Fruit fly (Drosophila melanogaster) whole organism, larva: ENCODE results near the gene Gr22f.

Source experiments
- noc ChIP-seq: fragments of 200-800 bp; sonication (Bioruptor generic); optimal IDR thresholded peaks from 3 replicates; lab custom pipeline; 2019; ENCODE audit warnings: missing biosample characterization, mild to moderate bottlenecking, missing genetic modification characterization, moderate library complexity

Gene Gr22f

DNA sequence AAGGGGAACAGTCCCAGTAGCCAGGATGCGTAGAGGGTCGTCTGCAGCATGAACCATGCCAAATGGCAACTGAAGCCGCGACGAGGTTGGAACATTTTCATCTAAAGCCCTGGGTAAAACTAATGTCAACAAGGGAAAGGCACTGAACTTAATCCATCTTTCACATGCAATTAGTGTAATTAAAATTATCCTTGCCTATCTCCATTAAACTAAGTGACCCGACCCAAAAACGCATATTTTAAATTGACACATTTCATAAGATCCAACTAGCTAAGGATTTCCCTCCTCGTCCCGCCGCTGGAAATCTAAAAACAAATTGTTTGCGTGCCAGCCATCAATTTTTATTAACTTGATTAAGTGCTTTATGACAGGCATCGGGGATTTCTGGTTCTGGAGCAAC, at the start of gene Gr22f:
TSS of gene Gr22f (minus strand) at position 101 of the 400 bp plus-strand sequence.
- TF ChIP-seq noc (tag; lab: Kevin White, UChicago) = no peak

DNA sequence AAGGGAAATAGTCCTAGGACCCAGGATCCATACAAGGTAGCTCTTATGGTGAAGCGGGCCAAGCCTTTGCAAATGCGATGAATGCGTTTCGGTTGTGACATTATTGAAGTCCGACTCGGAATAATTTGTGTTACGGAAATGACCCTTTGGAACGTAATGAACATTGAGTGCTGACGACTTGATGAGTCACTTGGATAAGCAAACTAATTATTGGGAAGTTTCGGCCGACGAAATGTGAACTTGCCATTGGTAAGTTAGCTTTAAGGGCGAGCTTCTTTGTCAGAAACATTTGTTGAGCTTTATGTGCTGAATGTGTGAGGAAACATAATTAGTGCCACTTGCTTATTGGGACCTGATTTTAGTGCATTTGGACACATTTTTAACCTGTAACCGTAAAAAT, 38.6 kb upstream of the Gr22f start, which contains the start of gene Gr22a:
TSS of gene Gr22a (minus strand) at position 101 of the 400 bp plus-strand sequence.
- no peak for TF ChIP-seq noc (tag; lab: Kevin White, UChicago)

DNA sequence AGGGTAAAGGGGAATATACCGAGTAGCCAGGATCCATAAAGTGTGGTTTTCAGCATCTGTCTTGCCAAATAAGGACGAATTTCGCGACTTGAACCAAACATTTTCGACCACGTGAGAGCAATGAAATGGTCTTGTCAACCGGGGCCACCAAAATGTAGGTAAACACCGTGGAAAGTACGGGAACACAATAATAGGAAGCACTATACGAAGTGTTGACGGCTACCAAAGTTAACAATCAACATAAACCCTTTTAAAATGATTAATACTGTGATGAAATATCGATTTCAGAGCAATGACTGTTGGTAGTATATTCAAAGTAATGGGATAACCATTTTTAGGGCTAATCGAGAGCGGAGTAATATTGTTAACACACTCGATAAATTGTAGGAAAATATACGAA, 36.9 kb upstream of the Gr22f start, which contains the start of gene Gr22b:
TSS of gene Gr22b (minus strand) at position 101 of the 400 bp plus-strand sequence.
- TF ChIP-seq noc (tag; lab: Kevin White, UChicago) = no peak

DNA sequence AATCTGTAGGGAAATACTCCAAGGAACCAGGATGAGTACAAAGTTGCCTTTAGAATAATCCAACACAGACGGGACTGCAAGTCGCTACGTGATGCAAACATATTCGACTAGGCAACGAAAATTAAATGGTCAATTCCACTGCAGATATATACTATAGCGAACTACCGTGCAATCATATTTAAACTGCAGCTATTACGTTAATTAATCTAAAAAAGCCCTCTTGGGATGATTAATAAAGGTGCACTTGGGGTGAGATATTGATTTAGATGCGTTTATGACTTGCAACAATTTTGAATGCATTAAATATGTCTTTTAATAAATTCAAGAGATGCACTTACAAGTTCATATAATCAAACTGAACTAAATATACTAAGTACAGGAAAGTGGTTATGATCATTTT, 35.5 kb upstream of the Gr22f start, which contains the start of gene Gr22c:
TSS of gene Gr22c (minus strand) at position 101 of the 400 bp plus-strand sequence.
- TF ChIP-seq noc (tag; lab: Kevin White, UChicago) = no peak

DNA sequence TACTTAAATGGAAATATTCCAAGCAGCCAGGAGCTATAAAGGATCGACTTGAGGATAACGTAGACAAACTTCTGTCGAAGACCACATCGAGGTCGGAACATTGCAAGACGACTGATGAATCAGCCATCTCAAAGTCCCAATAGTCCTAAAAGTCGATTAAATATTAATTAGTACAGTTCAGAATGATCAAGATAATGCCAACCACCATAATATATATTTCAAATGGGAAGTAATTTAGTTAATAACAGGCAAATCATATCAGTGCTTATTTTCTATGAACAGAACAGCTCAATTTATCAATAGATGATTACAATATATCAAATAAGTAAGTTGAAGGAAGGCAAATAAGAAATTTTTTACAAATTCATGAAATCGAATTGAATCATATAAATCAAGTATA, 34.0 kb upstream of the Gr22f start, which contains the start of gene Gr22d:
TSS of gene Gr22d (minus strand) at position 101 of the 400 bp plus-strand sequence.
- TF ChIP-seq noc (tag; lab: Kevin White, UChicago) = no peak

DNA sequence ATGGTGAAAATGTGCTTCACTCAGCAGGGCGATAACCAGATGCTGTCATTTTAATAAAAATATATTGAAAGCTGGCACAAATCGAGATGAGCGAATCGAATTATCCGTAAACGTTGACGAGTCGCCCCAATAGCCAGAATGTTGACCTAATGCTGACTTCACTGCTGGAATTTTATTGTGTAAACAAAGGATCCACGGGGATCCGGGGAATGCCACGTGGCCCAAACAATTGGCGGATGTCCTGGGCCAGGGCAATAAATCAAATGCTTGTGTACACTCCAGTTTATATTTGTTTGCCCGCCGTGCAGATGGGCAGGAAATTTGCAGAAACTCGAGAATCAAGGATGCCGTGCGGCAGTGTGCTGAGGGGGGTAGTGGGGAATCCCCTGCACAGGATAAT, 31.7 kb upstream of the Gr22f start:
- TF ChIP-seq noc (tag; lab: Kevin White, UChicago) = no peak

DNA sequence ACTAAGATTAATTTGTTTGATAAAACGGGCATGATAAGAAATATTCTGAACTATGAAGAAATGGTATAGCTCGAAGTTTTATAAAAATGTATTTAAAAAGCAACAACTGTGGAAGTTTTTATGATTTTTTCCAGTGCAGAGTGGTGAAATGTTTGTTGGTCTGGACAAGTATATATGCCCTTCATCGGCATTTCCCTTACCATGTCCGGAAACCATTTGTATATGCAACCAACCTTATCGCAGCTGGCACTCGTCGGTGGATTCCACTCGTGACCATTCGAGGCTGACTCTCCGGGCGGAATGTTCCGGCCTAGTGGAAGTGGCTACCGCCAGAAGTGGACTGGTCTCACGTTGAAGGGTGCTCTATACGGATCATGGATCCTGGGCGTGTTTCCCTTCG, 27.5 kb upstream of the Gr22f start, which contains the start of gene Gr22e:
TSS of gene Gr22e (plus strand) at position 301 of the 400 bp plus-strand sequence.
- no peak for TF ChIP-seq noc (tag; lab: Kevin White, UChicago)

DNA sequence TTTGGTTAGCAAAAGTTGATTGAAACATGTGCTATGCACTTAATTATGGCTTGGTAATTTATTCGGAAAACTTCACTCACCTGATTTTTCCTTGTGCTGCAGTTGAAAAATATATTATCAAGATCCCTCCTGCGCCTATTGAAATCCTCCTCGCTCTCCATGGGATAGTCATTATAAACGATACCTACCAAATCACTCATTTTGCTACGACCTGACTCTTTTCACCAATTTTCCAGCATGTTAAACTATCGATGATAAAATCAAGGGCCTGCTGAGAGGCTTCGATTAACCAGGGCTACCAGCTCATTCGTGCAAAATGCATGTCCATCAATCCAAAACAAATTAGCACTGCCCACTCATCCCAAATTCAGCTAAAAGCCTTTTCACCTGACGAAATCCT, 2.6 kb upstream of the Gr22f start, which contains the start of gene CG17650:
TSS of gene CG17650 (minus strand) at position 241 of the 400 bp plus-strand sequence.
- TF ChIP-seq noc (tag; lab: Kevin White, UChicago) = no peak

DNA sequence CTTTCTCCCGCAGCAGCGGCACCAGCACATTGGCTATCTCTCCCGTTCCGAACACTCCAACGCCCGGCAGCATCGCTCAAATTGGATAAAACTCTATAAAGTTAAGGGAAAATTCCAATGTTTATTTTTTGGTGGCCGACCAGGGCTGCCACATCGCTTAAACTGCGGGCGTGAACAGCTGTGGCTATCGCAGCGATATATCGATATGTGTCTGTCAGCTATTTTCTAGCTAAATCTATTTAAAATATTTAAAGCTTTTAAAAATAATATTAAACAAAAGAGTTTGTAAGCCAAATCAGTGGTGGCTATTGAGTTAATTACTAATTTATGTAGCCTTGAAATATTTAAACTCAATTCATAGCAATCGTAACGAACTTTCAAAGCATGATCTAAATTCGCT, 4.3 kb downstream of the Gr22f start, which contains the start of the genes CG17712 and CG17648:
TSS of gene CG17712 (minus strand) at position 170 of the 400 bp plus-strand sequence.
TSS of gene CG17648 (plus strand) at position 356 of the 400 bp plus-strand sequence.
- no peak for TF ChIP-seq noc (tag; lab: Kevin White, UChicago)

DNA sequence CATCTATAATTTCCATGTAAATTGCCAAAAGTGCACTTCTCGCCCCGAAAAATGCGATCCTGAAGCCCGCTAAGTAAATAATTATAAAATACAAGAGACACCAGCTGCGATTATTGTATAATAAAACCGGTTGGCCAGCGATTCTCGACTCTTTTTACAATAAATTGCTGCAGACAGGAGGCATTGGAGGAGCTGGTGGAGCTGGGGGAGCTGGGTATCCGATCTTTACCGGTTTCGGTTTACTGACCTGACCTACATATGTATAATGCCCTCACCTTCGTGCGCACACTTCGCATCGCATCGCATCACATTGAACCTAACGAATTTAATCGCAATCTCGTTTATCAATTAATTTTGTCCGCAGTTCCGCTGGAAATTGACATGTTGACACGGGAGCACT, 7.8 kb downstream of the Gr22f start:
- TF ChIP-seq noc (tag; lab: Kevin White, UChicago) = no peak

DNA sequence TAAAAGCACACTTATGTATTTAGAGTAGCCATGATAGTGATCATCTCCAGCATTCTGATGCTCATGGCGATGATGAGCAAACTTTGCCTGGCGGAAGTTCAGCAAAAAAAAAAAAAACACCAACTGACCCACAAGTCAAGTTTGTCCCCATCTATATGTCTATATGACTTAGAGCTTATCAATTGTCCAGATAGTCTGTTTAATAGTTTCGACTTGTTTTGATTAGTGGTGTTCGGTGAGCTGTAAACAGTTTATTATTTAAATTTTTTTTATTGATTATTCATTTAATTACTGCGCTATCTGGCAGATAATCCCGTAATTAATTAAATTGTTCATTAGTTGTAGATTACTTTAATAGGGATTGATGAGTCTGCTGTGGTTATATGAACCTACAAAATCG, 12.5 kb downstream of the Gr22f start:
- peak; percentile 54 for TF ChIP-seq noc (tag; lab: Kevin White, UChicago)

DNA sequence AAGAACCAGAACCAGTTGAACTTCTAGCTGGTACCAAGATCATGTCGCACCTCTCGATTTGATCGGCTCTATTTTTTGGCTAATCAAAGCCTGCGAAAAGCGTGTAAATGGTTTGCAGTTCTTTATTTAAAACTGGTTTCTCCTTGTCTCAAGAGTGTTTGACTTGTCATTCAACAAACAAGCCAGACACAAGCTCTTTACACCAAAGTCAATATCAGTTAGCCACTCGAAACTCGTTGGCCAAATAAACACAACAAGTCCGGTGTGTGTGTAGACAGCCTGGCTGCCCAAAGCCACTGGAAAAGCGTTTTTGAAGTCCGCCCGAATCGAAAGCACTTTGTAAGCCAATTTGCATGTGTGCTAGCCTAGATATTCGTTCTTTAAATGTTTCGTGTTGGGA, 16.2 kb downstream of the Gr22f start:
- TF ChIP-seq noc (tag; lab: Kevin White, UChicago) = no peak

DNA sequence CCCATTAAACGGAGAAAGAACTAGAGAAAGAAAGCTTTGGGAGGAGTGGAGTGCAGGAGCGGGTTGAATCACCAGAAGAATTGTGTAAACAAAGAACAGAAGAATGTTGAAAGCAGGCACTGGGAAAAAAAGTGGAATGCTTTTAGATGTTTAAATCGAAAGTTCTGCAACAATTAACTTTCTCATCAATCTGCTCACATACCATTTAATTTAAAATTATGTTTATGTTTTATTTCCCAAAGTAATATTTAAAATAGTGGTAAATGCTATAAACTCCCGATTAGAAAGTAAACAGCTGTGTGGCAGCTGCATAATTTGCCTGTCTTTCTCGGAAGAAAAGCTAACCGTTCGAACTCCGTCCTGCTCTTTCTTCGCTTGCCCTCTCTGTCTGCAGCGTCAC, 18.2 kb downstream of the Gr22f start:
- no peak for TF ChIP-seq noc (tag; lab: Kevin White, UChicago)

DNA sequence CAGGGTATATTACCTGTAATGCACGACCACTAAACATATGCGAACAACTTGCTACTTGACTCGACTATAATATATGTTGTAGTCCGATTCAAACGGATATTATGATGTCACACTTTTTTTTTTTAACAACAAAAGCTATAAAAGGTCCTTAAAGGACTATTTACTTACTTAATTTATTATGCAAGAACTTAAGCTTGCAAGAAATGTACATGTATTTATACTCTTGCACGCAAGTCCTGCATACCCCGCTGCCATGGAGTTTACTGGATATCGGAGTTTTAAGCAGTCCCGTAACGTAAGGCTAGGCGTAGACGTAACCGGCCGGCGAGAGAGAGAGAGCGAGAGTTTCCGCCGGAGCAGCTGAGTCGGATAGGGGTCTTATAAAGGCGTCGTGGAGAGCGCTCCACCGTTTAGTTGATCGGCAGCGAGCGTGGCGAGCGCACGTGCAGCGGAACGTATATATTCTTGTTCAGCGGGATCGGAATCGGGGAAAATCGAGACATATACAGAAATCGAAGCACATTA, 19.1 kb downstream of the Gr22f start:
- TF ChIP-seq noc (tag; lab: Kevin White, UChicago) = peak; percentile 84

DNA sequence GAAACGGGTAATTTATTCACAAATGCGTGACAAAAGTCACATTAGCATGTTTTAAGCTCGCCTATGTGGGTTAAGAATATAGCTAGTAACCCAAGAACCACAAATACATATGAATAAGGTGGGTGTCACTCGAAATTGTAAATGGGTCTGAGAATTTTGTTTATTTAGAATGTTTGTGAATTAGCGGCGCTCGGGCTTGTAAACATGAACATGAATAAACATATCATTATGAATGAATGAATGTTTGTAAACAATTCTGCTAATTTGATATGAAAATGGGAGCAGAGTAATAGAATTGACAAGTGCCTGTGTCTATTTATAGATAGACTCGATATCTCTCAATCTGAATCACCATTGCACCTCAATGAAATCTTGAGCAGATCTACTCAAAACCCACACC, 21.1 kb downstream of the Gr22f start:
- no peak for TF ChIP-seq noc (tag; lab: Kevin White, UChicago)

DNA sequence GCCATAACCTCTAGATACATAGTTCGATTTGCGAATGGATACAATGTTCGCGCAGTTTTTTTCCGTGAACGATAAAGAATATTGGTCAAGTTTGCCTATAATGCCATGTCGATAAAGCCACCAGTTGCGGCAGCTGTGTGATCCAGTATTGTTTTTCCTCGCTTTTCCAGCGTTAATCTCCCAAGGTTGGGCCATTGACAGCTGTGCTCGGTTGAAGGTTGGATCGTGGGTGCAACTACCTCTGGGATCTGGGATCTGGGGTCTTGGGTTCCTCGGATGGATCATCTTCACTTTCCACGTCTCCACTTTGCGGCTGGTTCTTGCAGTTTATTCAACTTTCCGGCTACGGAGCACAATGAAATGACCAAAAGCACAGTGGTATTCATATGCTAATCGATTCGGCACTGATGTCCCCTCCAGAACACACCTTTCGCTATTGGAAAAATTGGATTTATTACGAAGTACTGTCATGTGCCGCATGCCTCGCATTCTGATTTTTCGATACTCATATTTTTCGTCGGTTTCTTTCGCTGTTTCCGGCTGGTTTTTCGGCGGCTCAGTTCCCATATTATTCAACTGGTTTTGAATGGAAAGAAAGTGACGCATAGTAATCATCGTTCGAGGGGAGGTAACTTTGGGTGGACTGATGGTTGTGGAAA, 23.0 kb downstream of the Gr22f start:
- TF ChIP-seq noc (tag; lab: Kevin White, UChicago) = no peak

DNA sequence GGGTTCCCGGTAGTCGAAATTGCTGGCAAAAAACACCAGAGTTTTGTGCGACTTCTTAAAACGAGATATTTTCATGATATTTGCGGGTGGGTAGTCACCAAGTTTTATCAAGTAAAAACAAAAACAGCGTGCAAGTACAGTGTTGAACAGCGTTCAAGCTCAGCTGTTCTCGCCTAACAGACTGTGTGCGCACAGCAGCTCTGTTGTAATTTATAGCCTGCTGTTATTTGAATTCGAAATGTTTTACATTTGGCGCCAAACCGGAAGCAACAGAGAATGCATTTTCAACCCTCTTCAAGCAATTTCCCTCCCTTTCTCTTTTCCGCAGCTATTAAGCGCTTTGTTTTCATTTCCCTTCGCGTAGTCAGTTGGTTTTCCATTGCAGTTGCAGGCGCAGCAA, 24.1 kb downstream of the Gr22f start, which contains the start of the genes CG17652 and CG17646:
TSS of gene CG17652 (minus strand) at position 168 of the 400 bp plus-strand sequence.
TSS of gene CG17646 (plus strand) at position 336 of the 400 bp plus-strand sequence.
- TF ChIP-seq noc (tag; lab: Kevin White, UChicago) = no peak
